Worm (Caenorhabditis elegans) whole organism, L2 larva: ENCODE data around the gene col-68.
"Not testable (repeated sequence)": the region's sequence is repeated elsewhere in the genome, so short reads cannot be mapped to it uniquely, and the experiment has no call there.

Source experiments
- C34F6.9 ChIP-seq: fragments of 150-350 bp; optimal IDR thresholded peaks from 2 replicates; lab custom pipeline; 2014; ENCODE audit warnings: missing biosample characterization, missing genetic modification characterization
- F13H6.1 ChIP-seq: sonication (generic microtip); optimal IDR thresholded peaks from 2 replicates; lab custom pipeline; 2016; ENCODE audit warnings: missing genetic modification characterization, missing compliant biosample characterization
- R02D3.7 ChIP-seq: fragments of 150-350 bp; optimal IDR thresholded peaks from 2 replicates; lab custom pipeline; 2014; ENCODE audit warnings: missing biosample characterization, missing genetic modification characterization
- Y55F3AM.14 ChIP-seq: fragments of 200-800 bp; sonication (Bioruptor generic); optimal IDR thresholded peaks from 2 replicates; lab custom pipeline; 2018; ENCODE audit warnings: mild to moderate bottlenecking, missing genetic modification characterization, missing compliant biosample characterization
- ZK546.5 ChIP-seq: sonication (generic microtip); optimal IDR thresholded peaks from 2 replicates; lab custom pipeline; 2017; ENCODE audit warnings: missing biosample characterization, missing genetic modification characterization
- alr-1 ChIP-seq: fragments of 150-350 bp; optimal IDR thresholded peaks from 2 replicates; lab custom pipeline; 2014; ENCODE audit warnings: missing biosample characterization, missing genetic modification characterization
- aly-2 ChIP-seq: fragments of 150-350 bp; optimal IDR thresholded peaks from 2 replicates; lab custom pipeline; 2014; ENCODE audit warnings: missing biosample characterization, missing genetic modification characterization
- blmp-1 ChIP-seq: sonication (generic microtip); optimal IDR thresholded peaks from 2 replicates; lab custom pipeline; 2017; ENCODE audit warnings: missing genetic modification characterization, mild to moderate bottlenecking, missing compliant biosample characterization, antibody characterized with exemption, moderate library complexity; ENCODE audit not compliant: insufficient read depth
- ceh-82 ChIP-seq: fragments of 150-350 bp; optimal IDR thresholded peaks from 2 replicates; lab custom pipeline; 2014; ENCODE audit warnings: missing biosample characterization, missing genetic modification characterization
- crh-2 ChIP-seq: sonication (generic microtip); optimal IDR thresholded peaks from 2 replicates; lab custom pipeline; 2017; ENCODE audit warnings: missing biosample characterization, missing genetic modification characterization
- dmd-4 ChIP-seq: sonication (generic microtip); optimal IDR thresholded peaks from 2 replicates; lab custom pipeline; 2017; ENCODE audit warnings: missing biosample characterization, missing genetic modification characterization
- egl-27 ChIP-seq: sonication (generic microtip); optimal IDR thresholded peaks from 3 replicates; lab custom pipeline; 2017; ENCODE audit warnings: missing biosample characterization, missing genetic modification reagents, missing genetic modification characterization
- elt-3 ChIP-seq: sonication (generic microtip); optimal IDR thresholded peaks from 2 replicates; lab custom pipeline; 2017; ENCODE audit warnings: missing biosample characterization, missing genetic modification characterization
- fos-1 ChIP-seq: fragments of 150-350 bp; optimal IDR thresholded peaks from 2 replicates; lab custom pipeline; 2014; ENCODE audit warnings: missing biosample characterization, missing genetic modification characterization
- gmeb-1 ChIP-seq: fragments of 150-350 bp; optimal IDR thresholded peaks from 2 replicates; lab custom pipeline; 2014; ENCODE audit warnings: missing biosample characterization, missing genetic modification characterization
- lin-13 ChIP-seq: fragments of 150-350 bp; optimal IDR thresholded peaks from 2 replicates; lab custom pipeline; 2014; ENCODE audit warnings: missing biosample characterization, missing genetic modification reagents, missing genetic modification characterization
- lin-39 ChIP-seq: fragments of 150-350 bp; optimal IDR thresholded peaks from 2 replicates; lab custom pipeline; 2014; ENCODE audit warnings: missing biosample characterization, missing genetic modification reagents, missing genetic modification characterization
- mbf-1 ChIP-seq: sonication (generic microtip); optimal IDR thresholded peaks from 2 replicates; lab custom pipeline; 2017; ENCODE audit warnings: missing biosample characterization, missing genetic modification characterization
- mdl-1 ChIP-seq, 2 experiments: fragments of 150-350 bp in 1 of 2; sonication (generic microtip) in 1 of 2; optimal IDR thresholded peaks; 2 replicates each; lab custom pipeline; 2017; ENCODE audit warnings: missing biosample characterization in 2 of 2, missing genetic modification characterization in 2 of 2
- nhr-10 ChIP-seq: sonication (generic microtip); optimal IDR thresholded peaks from 2 replicates; lab custom pipeline; 2017; ENCODE audit warnings: missing biosample characterization, missing genetic modification characterization
- nhr-21 ChIP-seq: fragments of 150-350 bp; optimal IDR thresholded peaks from 2 replicates; lab custom pipeline; 2014; ENCODE audit warnings: missing biosample characterization, missing genetic modification characterization
- nhr-23 ChIP-seq: fragments of 150-350 bp; optimal IDR thresholded peaks from 2 replicates; lab custom pipeline; 2014; ENCODE audit warnings: missing biosample characterization, missing genetic modification reagents, missing genetic modification characterization
- nhr-25 ChIP-seq: fragments of 150-350 bp; sonication (generic microtip); optimal IDR thresholded peaks from 3 replicates; lab custom pipeline; 2014; ENCODE audit warnings: missing biosample characterization, missing genetic modification characterization
- nhr-6 ChIP-seq: fragments of 150-350 bp; optimal IDR thresholded peaks from 2 replicates; lab custom pipeline; 2014; ENCODE audit warnings: missing biosample characterization, missing genetic modification characterization
- sem-4 ChIP-seq: fragments of 150-350 bp; optimal IDR thresholded peaks from 2 replicates; lab custom pipeline; 2014; ENCODE audit warnings: missing biosample characterization, missing genetic modification reagents, missing genetic modification characterization
- skn-1 ChIP-seq: sonication (generic microtip); optimal IDR thresholded peaks from 2 replicates; lab custom pipeline; 2017; ENCODE audit warnings: missing biosample characterization, missing genetic modification characterization
- sma-3 ChIP-seq: sonication (generic microtip); optimal IDR thresholded peaks from 2 replicates; lab custom pipeline; 2016; ENCODE audit warnings: missing genetic modification reagents, missing genetic modification characterization, missing compliant biosample characterization
- sma-9 ChIP-seq, 2 experiments: fragments of 150-350 bp in 1 of 2; sonication (generic microtip) in 1 of 2; optimal IDR thresholded peaks; 2 replicates each; lab custom pipeline; 2014 to 2016; ENCODE audit warnings: missing genetic modification characterization in 2 of 2, mild to moderate bottlenecking in 1 of 2, missing biosample characterization in 1 of 2, missing compliant biosample characterization in 1 of 2, missing genetic modification reagents in 1 of 2, moderate library complexity in 1 of 2
- snpc-4 ChIP-seq: fragments of 150-350 bp; optimal IDR thresholded peaks from 2 replicates; lab custom pipeline; 2014; ENCODE audit warnings: missing biosample characterization, missing genetic modification characterization
- unc-39 ChIP-seq: fragments of 150-350 bp; optimal IDR thresholded peaks from 2 replicates; lab custom pipeline; 2014; ENCODE audit warnings: missing biosample characterization, missing genetic modification characterization
- unc-62 ChIP-seq: fragments of 150-350 bp; optimal IDR thresholded peaks from 2 replicates; lab custom pipeline; 2014; ENCODE audit warnings: missing biosample characterization, missing genetic modification reagents, missing genetic modification characterization
- ztf-1 ChIP-seq: fragments of 200-800 bp; sonication (Bioruptor generic); conservative IDR thresholded peaks from 2 replicates; pipeline ENCODE4 v1.3.6; 2022; ENCODE audit warnings: missing genetic modification characterization, missing compliant biosample characterization

The col-68 gene

DNA sequence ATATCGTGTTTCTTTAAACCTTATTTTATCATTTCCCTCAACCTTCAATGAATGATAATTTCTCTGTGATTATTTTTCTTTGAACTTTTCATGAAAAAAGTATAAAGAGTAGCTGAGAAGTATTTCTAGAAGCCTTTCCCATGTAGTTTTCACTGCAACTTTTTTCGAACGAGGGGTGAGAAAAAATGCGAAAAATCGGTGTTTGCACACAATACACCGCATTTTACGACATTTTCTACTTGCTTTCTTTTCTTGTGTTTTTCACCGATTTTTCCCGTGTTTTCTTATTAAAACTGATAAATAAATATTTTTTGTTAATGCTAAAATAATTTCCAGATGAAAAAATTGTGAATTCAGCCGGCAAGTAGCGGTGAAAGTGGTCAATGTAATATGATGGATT, 5.4 kb upstream of the col-68 start, which contains the start of gene C50D2.10:
C50D2.10 (plus strand) TSS at position 245 of the 400 bp plus-strand sequence.
- not testable (repeated sequence) for TF ChIP-seq skn-1 (tag; lab: Kevin White, UChicago); lin-13 (GFP tag; lab: Kevin White, UChicago); ztf-1 (GFP tag; lab: Robert Waterston, UW)

DNA sequence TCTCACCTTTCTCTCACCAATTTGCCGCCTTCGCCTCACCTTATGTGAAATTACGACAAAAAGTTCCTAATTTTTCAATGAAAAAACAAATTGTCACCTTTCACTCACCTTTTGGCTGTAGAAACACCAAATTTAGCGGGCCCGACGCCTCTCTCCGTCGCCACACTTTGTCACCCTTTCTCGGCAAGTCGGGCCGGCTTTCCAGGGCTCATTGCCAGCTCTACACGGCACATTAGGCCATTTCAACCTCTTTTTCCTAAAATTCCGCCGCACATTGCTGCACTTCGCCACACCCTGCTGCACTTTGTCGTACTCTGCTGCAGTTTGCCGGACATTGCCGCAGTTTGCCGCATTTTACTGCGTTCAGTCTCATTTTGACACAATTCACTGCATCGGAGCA, 3.2 kb upstream of the col-68 start:
- no peak for TF ChIP-seq ceh-82 (tag; lab: Kevin White, UChicago)
- TF ChIP-seq dmd-4 (tag; lab: Kevin White, UChicago) = no peak
- TF ChIP-seq nhr-23 (tag; lab: Kevin White, UChicago) = no peak
- no peak for TF ChIP-seq R02D3.7 (tag; lab: Kevin White, UChicago)
- no peak for TF ChIP-seq aly-2
- TF ChIP-seq F13H6.1 (tag; lab: Kevin White, UChicago) = no peak
- TF ChIP-seq nhr-25 = no peak
- TF ChIP-seq nhr-10 (tag; lab: Kevin White, UChicago) = no peak

DNA sequence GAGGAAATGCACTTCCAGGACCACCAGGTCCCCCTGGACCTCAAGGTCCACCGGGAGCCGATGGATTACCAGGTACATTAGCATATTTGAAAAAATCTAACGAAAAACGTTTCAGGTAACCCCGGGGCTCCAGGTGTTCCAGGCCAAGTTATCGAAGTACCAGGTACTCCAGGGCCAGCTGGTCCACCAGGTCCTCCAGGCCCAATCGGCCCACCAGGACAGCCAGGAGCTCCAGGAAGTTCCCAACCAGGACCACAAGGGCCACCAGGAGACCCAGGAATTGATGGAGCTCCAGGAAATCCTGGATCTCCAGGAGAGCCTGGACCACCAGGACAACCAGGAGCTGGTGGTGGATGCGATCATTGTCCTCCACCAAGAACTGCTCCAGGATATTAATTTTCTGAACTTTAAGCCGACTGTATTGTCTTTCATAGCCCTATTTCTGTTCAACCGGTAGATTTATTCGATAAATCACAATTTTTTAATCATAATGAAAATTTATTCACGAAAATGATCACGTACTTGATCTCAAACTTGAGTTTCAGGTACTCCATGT, 1.1 kb downstream of the col-68 start:
- TF ChIP-seq snpc-4 (no peak), skn-1 (tag; lab: Kevin White, UChicago) (no peak), lin-13 (GFP tag; lab: Kevin White, UChicago) (no peak), gmeb-1 (no peak), crh-2 (tag; lab: Kevin White, UChicago) (no peak), elt-3 (no peak), egl-27 (tag; lab: Kevin White, UChicago) (no peak), unc-39 (tag; lab: Kevin White, UChicago) (no peak), sma-3 (GFP tag; lab: Kevin White, UChicago) (no peak), sma-9 (GFP tag; optimal IDR thresholded peaks at IDR 0.05; lab: Kevin White, UChicago) (no peak), sma-9 (tag; optimal IDR thresholded peaks at IDR 0.05; lab: Kevin White, UChicago) (no peak), sem-4 (no peak), Y55F3AM.14 (GFP tag; lab: Kevin White, UChicago) (no peak), ZK546.5 (tag; lab: Kevin White, UChicago) (no peak), lin-39 (tag; lab: Kevin White, UChicago) (no peak), dmd-4 (tag; lab: Kevin White, UChicago) (no peak)
- TF ChIP-seq, all 48 proteins: peak for 0

DNA sequence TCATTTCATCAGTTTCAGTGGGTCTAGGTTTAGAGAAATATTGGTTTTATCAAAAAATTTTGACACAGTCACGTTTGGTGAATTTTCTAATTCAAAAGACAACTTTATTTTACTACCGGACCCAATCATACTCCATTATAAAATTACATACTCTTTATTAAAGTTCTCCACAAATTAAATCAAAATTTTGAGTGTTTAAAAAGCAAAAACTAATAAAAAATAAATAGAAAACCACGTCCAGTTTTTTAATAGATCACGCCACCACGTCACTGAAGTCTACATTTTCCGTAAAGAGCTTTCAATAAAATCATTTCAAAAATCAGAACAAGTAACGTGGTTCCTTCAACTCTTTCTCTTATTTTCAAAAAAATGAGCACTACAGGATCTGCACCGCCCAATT, 1.6 kb downstream of the col-68 start, which contains the start of gene txt-1:
txt-1 (plus strand) TSS at position 301 of the 400 bp plus-strand sequence.
- TF ChIP-seq blmp-1 (tag; lab: Kevin White, UChicago) (no peak), mbf-1 (tag; lab: Kevin White, UChicago) (no peak)

DNA sequence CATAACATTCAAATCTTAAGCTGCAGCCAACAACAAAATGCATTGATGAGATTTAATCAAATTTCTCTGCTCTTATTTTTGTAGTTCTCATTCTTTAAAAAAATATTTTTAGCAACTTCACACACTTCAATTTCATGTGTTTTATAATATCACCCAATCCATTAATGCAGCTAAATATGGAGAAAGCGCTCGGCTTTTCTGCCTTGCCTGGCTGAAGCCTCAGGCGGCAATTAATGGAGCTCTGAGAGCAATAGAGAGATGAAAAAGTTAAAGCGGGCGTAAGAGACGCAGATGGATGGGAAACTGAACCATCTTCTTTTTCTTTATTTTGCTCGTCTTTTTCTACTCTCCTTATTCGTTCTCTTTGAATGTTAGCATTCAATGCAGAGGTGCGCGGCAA, 3.4 kb downstream of the col-68 start:
- TF ChIP-seq snpc-4 (no peak), mdl-1 (tag; optimal IDR thresholded peaks at IDR 0.05; lab: Kevin White, UChicago) (no peak), fos-1 (tag; lab: Kevin White, UChicago) (no peak), nhr-23 (tag; lab: Kevin White, UChicago) (no peak), C34F6.9 (tag; lab: Kevin White, UChicago) (no peak), nhr-21 (tag; lab: Kevin White, UChicago) (no peak), alr-1 (tag; lab: Kevin White, UChicago) (no peak), ZK546.5 (tag; lab: Kevin White, UChicago) (no peak)

DNA sequence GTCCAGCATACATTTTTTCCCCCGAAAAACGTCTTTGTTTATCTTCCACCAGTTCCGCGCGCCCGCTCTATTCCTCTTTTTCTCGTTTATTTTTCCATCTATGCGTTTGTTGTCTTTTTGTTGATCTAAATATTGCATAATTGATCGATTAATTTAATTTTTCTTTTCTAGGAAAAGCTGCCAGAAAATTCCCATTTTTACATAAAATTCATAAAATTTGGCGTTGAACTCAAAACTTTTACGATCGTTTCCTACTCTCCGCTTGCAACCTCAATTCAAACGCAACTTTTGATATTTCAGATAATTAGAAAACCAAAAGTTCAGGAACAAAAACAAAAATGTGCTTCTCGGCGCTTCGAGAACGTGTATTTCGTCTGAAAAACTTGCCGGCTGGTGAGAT, 4.5 kb downstream of the col-68 start, which contains the start of gene C50D2.2:
C50D2.2 (plus strand) TSS at position 301 of the 400 bp plus-strand sequence.
- no peak for TF ChIP-seq nhr-6 (tag; lab: Kevin White, UChicago)
- TF ChIP-seq unc-62 (GFP tag; lab: Kevin White, UChicago) = no peak
- TF ChIP-seq nhr-25 = no peak
- TF ChIP-seq snpc-4 = no peak
- TF ChIP-seq, all 48 proteins: peak for 0
